Worm (Caenorhabditis elegans) whole organism, L2 larva: ENCODE results near the gene ZK550.6.

Experiments
- lin-39 ChIP-seq: fragments of 150-350 bp; optimal IDR thresholded peaks from 2 replicates; lab custom pipeline; 2014; ENCODE audit warnings: missing biosample characterization, missing genetic modification reagents, missing genetic modification characterization
- lsy-2 ChIP-seq, 2 experiments: fragments of 150-350 bp in 1 of 2; sonication (generic microtip) in 1 of 2; optimal IDR thresholded peaks; 2 replicates each; lab custom pipeline; 2014 to 2017; ENCODE audit warnings: missing biosample characterization in 2 of 2, missing genetic modification characterization in 2 of 2
- nhr-25 ChIP-seq: fragments of 150-350 bp; sonication (generic microtip); optimal IDR thresholded peaks from 3 replicates; lab custom pipeline; 2014; ENCODE audit warnings: missing biosample characterization, missing genetic modification characterization
- skn-1 ChIP-seq: sonication (generic microtip); optimal IDR thresholded peaks from 2 replicates; lab custom pipeline; 2017; ENCODE audit warnings: missing biosample characterization, missing genetic modification characterization

DNA sequence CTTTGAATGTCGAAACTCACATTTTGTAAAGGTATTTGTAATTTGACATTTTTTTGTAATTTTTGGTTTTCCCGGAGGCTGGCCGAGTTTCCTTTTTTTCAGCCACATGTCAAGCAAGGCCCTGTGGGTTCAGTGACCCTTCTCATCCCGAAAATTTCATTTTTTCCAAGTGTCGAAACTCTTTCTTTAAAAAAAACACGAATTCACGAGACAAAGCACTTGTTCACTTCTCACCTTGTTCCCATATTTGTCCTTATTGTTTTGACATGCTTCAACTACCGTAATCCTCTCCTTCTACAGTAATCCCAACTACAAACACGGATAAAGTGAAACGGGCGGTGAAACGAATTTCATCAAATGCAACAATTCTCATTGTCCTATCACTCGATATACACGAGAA is 13.0 kb upstream of the ZK550.6 start, which contains the start of gene lhfp-4:
- TF ChIP-seq nhr-25 (no peak), skn-1 (tag; lab: Kevin White, UChicago) (no peak), lin-39 (tag; lab: Kevin White, UChicago) (no peak), lsy-2 (tag; optimal IDR thresholded peaks at IDR 0.05; lab: Kevin White, UChicago) (no peak)
